Fruit fly (Drosophila melanogaster): ENCODE measurements around the gene CG16984.

The CG16984 gene

dm6 chr3L:2552844-2553839, 42.4 kb upstream of the CG16984 start:
- peak; percentile 19 for TF ChIP-seq Sp1 (GFP tag; optimal IDR thresholded peaks at IDR 0.05)
- TF ChIP-seq Rel (GFP tag; optimal IDR thresholded peaks at IDR 0.05): peak; percentile 5
- peak; percentile 24 for TF ChIP-seq Rel (tag; optimal IDR thresholded peaks at IDR 0.05)
- TF ChIP-seq Myc (optimal IDR thresholded peaks at IDR 0.05): no peak
- TF ChIP-seq Dif (GFP tag; optimal IDR thresholded peaks at IDR 0.05; ENCODE audit: partially characterized antibody): peak; percentile 14
- TF ChIP-seq psq (GFP tag; optimal IDR thresholded peaks at IDR 0.05): peak; percentile 67
- no peak for TF ChIP-seq Hnf4 (GFP tag; optimal IDR thresholded peaks at IDR 0.05)
- peak; percentile 64 for TF ChIP-seq jim (GFP tag; optimal IDR thresholded peaks at IDR 0.05)
- no peak for TF ChIP-seq CrebA (GFP tag; optimal IDR thresholded peaks at IDR 0.05; ENCODE audit: borderline replicate concordance)

dm6 chr3L:2554118-2554814, 41.3 kb upstream of the CG16984 start, which contains the start of gene Spn:
Gene Spn (minus strand): TSS chr3L:2554292.
- no peak for TF ChIP-seq Vsx2 (GFP tag; optimal IDR thresholded peaks at IDR 0.05; ENCODE audit: partially characterized antibody)
- peak; percentile 74 for TF ChIP-seq Hr83 (GFP tag; optimal IDR thresholded peaks at IDR 0.05; ENCODE audit: poor library complexity, severe bottlenecking)
- TF ChIP-seq HLH106 (tag; optimal IDR thresholded peaks at IDR 0.05): peak; percentile 32
- TF ChIP-seq usp (GFP tag; optimal IDR thresholded peaks at IDR 0.05): no peak
- TF ChIP-seq jim (GFP tag; optimal IDR thresholded peaks at IDR 0.05): peak; percentile 68
- no peak for TF ChIP-seq fru (GFP tag; optimal IDR thresholded peaks at IDR 0.05)
- TF ChIP-seq rgr (GFP tag; optimal IDR thresholded peaks at IDR 0.05): peak; percentile 59
- TF ChIP-seq Dfd (GFP tag; optimal IDR thresholded peaks at IDR 0.05): no peak
- TF ChIP-seq Rel (GFP tag; optimal IDR thresholded peaks at IDR 0.05): no peak
- peak; percentile 67 for TF ChIP-seq Rel (tag; optimal IDR thresholded peaks at IDR 0.05)
- TF ChIP-seq Mio (GFP tag; optimal IDR thresholded peaks at IDR 0.05): peak; percentile 36
- no peak for TF ChIP-seq woc (GFP tag; optimal IDR thresholded peaks at IDR 0.05)
- peak; percentile 43 for TF ChIP-seq sage (GFP tag; optimal IDR thresholded peaks at IDR 0.05)
- TF ChIP-seq sv (GFP tag; optimal IDR thresholded peaks at IDR 0.05): no peak
- TF ChIP-seq br (GFP tag; optimal IDR thresholded peaks at IDR 0.05): peak; percentile 31
- TF ChIP-seq Myc (optimal IDR thresholded peaks at IDR 0.05): peak; percentile 83
- peak; percentile 69 for TF ChIP-seq tai (GFP tag; optimal IDR thresholded peaks at IDR 0.05)
- TF ChIP-seq Abd-B (GFP tag; optimal IDR thresholded peaks at IDR 0.05): no peak
- TF ChIP-seq Sp1 (GFP tag; optimal IDR thresholded peaks at IDR 0.05): peak; percentile 60
- TF ChIP-seq foxo (GFP tag; optimal IDR thresholded peaks at IDR 0.05): peak in 1 of 2 experiments; percentile 6
- TF ChIP-seq brk (GFP tag; optimal IDR thresholded peaks at IDR 0.05): peak; percentile 78
- no peak for TF ChIP-seq psq (GFP tag; optimal IDR thresholded peaks at IDR 0.05)
- TF ChIP-seq Jra (GFP tag; optimal IDR thresholded peaks at IDR 0.05): peak; percentile 14
- peak; percentile 2 for TF ChIP-seq ey (GFP tag; optimal IDR thresholded peaks at IDR 0.05)
- peak; percentile 46 for TF ChIP-seq h (GFP tag; optimal IDR thresholded peaks at IDR 0.05)
- peak; percentile 24 for TF ChIP-seq OdsH (GFP tag; optimal IDR thresholded peaks at IDR 0.05)
- no peak for TF ChIP-seq dl (GFP tag; optimal IDR thresholded peaks at IDR 0.05; ENCODE audit: insufficient read depth in 1 of 2, partially characterized antibody in 2 of 2)
- peak; percentile 19 for TF ChIP-seq CG9705 (GFP tag; optimal IDR thresholded peaks at IDR 0.05)
- TF ChIP-seq CrebA (GFP tag; optimal IDR thresholded peaks at IDR 0.05; ENCODE audit: borderline replicate concordance): no peak
- TF ChIP-seq CG32264 (GFP tag; optimal IDR thresholded peaks at IDR 0.05): peak; percentile 54
- TF ChIP-seq Hnf4 (GFP tag; optimal IDR thresholded peaks at IDR 0.05): peak; percentile 61
- no peak for TF ChIP-seq Hr78 (GFP tag; optimal IDR thresholded peaks at IDR 0.05)

dm6 chr3L:2555670-2556069, 39.9 kb upstream of the CG16984 start:
- TF ChIP-seq usp (GFP tag; optimal IDR thresholded peaks at IDR 0.05) (no peak), lola (GFP tag; optimal IDR thresholded peaks at IDR 0.05) (no peak), dsf (GFP tag; optimal IDR thresholded peaks at IDR 0.05; ENCODE audit: borderline replicate concordance) (no peak), Abd-B (GFP tag; optimal IDR thresholded peaks at IDR 0.05) (no peak), Dfd (GFP tag; optimal IDR thresholded peaks at IDR 0.05) (no peak), ey (GFP tag; optimal IDR thresholded peaks at IDR 0.05) (no peak), sv (GFP tag; optimal IDR thresholded peaks at IDR 0.05) (no peak), tai (GFP tag; optimal IDR thresholded peaks at IDR 0.05) (no peak), CG9705 (GFP tag; optimal IDR thresholded peaks at IDR 0.05) (no peak), OdsH (GFP tag; optimal IDR thresholded peaks at IDR 0.05) (no peak), CrebA (GFP tag; optimal IDR thresholded peaks at IDR 0.05; ENCODE audit: borderline replicate concordance) (no peak)

Data from whole organism, wandering third instar larva.